Fruit fly (Drosophila melanogaster): Measurements from ENCODE around the gene Rok.

The Rok gene

dm6 chrX:16633181-16633957 is 3.8 kb downstream of the Rok start:
- TF ChIP-seq rgr (GFP tag; optimal IDR thresholded peaks at IDR 0.05) (no peak), tai (GFP tag; optimal IDR thresholded peaks at IDR 0.05) (no peak), Dfd (GFP tag; optimal IDR thresholded peaks at IDR 0.05) (no peak), h (GFP tag; optimal IDR thresholded peaks at IDR 0.05) (no peak), Vsx2 (GFP tag; optimal IDR thresholded peaks at IDR 0.05; ENCODE audit: partially characterized antibody) (no peak), N (GFP tag; optimal IDR thresholded peaks at IDR 0.05) (no peak), Hr78 (GFP tag; optimal IDR thresholded peaks at IDR 0.05) (no peak), dmrt93B (GFP tag; optimal IDR thresholded peaks at IDR 0.05) (no peak)

dm6 chrX:16632135-16632534 is 5.1 kb downstream of the Rok start, which contains the start of gene CG9777:
CG9777 (minus strand) TSS chrX:16632235.
- TF ChIP-seq Rel (GFP tag; optimal IDR thresholded peaks at IDR 0.05) (no peak), Rel (tag; optimal IDR thresholded peaks at IDR 0.05) (no peak), ey (GFP tag; optimal IDR thresholded peaks at IDR 0.05) (no peak), lola (GFP tag; optimal IDR thresholded peaks at IDR 0.05) (no peak)

- TF ChIP-seq sage (GFP tag; optimal IDR thresholded peaks at IDR 0.05), result no peak
- TF ChIP-seq Hnf4 (GFP tag; optimal IDR thresholded peaks at IDR 0.05), result no peak
- no peak for TF ChIP-seq Mio (GFP tag; optimal IDR thresholded peaks at IDR 0.05)
- no peak for TF ChIP-seq Hr83 (GFP tag; optimal IDR thresholded peaks at IDR 0.05; ENCODE audit: poor library complexity, severe bottlenecking)
- no peak for TF ChIP-seq jim (GFP tag; optimal IDR thresholded peaks at IDR 0.05)
- no peak for TF ChIP-seq CG32264 (GFP tag; optimal IDR thresholded peaks at IDR 0.05)
- TF ChIP-seq N (GFP tag; optimal IDR thresholded peaks at IDR 0.05), result no peak
Measured at dm6 chrX:16624519-16624918, 12.7 kb downstream of the Rok start.

dm6 chrX:16623524-16623923 is 13.7 kb downstream of the Rok start:
- TF ChIP-seq Hnf4 (GFP tag; optimal IDR thresholded peaks at IDR 0.05) (no peak), jim (GFP tag; optimal IDR thresholded peaks at IDR 0.05) (no peak), OdsH (GFP tag; optimal IDR thresholded peaks at IDR 0.05) (no peak), HLH106 (tag; optimal IDR thresholded peaks at IDR 0.05) (no peak), h (GFP tag; optimal IDR thresholded peaks at IDR 0.05) (no peak), Hr78 (GFP tag; optimal IDR thresholded peaks at IDR 0.05) (no peak), br (GFP tag; optimal IDR thresholded peaks at IDR 0.05) (no peak), dsf (GFP tag; optimal IDR thresholded peaks at IDR 0.05; ENCODE audit: borderline replicate concordance) (no peak), tai (GFP tag; optimal IDR thresholded peaks at IDR 0.05) (no peak), Abd-B (GFP tag; optimal IDR thresholded peaks at IDR 0.05) (no peak), Myc (optimal IDR thresholded peaks at IDR 0.05) (no peak), sv (GFP tag; optimal IDR thresholded peaks at IDR 0.05) (no peak), CG32264 (GFP tag; optimal IDR thresholded peaks at IDR 0.05) (no peak), Hr83 (GFP tag; optimal IDR thresholded peaks at IDR 0.05; ENCODE audit: poor library complexity, severe bottlenecking) (no peak), dl (GFP tag; optimal IDR thresholded peaks at IDR 0.05; ENCODE audit: insufficient read depth in 1 of 2, partially characterized antibody in 2 of 2) (no peak), GATAd (GFP tag; optimal IDR thresholded peaks at IDR 0.05) (no peak), CG9705 (GFP tag; optimal IDR thresholded peaks at IDR 0.05) (no peak)

dm6 chrX:16621462-16621861 is 15.8 kb downstream of the Rok start, which contains the start of gene CG9782:
CG9782 (minus strand) TSS chrX:16621589.
- TF ChIP-seq Rel (GFP tag; optimal IDR thresholded peaks at IDR 0.05) (no peak), Rel (tag; optimal IDR thresholded peaks at IDR 0.05) (no peak), usp (GFP tag; optimal IDR thresholded peaks at IDR 0.05) (no peak), sv (GFP tag; optimal IDR thresholded peaks at IDR 0.05) (no peak), pan (optimal IDR thresholded peaks at IDR 0.05) (no peak), Vsx2 (GFP tag; optimal IDR thresholded peaks at IDR 0.05; ENCODE audit: partially characterized antibody) (peak; percentile 8), Hr83 (GFP tag; optimal IDR thresholded peaks at IDR 0.05; ENCODE audit: poor library complexity, severe bottlenecking) (no peak), CG9705 (GFP tag; optimal IDR thresholded peaks at IDR 0.05) (no peak), Dfd (GFP tag; optimal IDR thresholded peaks at IDR 0.05) (no peak), Sp1 (GFP tag; optimal IDR thresholded peaks at IDR 0.05) (no peak), OdsH (GFP tag; optimal IDR thresholded peaks at IDR 0.05) (no peak), tai (GFP tag; optimal IDR thresholded peaks at IDR 0.05) (no peak), Mio (GFP tag; optimal IDR thresholded peaks at IDR 0.05) (no peak), CG32264 (GFP tag; optimal IDR thresholded peaks at IDR 0.05) (no peak), Dif (GFP tag; optimal IDR thresholded peaks at IDR 0.05; ENCODE audit: partially characterized antibody) (peak; percentile 21), brk (GFP tag; optimal IDR thresholded peaks at IDR 0.05) (no peak), Abd-B (GFP tag; optimal IDR thresholded peaks at IDR 0.05) (no peak), br (GFP tag; optimal IDR thresholded peaks at IDR 0.05) (no peak), Jra (GFP tag; optimal IDR thresholded peaks at IDR 0.05) (no peak), HLH106 (tag; optimal IDR thresholded peaks at IDR 0.05) (no peak), sage (GFP tag; optimal IDR thresholded peaks at IDR 0.05) (no peak), foxo (GFP tag; optimal IDR thresholded peaks at IDR 0.05) (no peak), jim (GFP tag; optimal IDR thresholded peaks at IDR 0.05) (no peak), CrebA (GFP tag; optimal IDR thresholded peaks at IDR 0.05; ENCODE audit: borderline replicate concordance) (no peak), psq (GFP tag; optimal IDR thresholded peaks at IDR 0.05) (no peak), dmrt93B (GFP tag; optimal IDR thresholded peaks at IDR 0.05) (no peak), dsf (GFP tag; optimal IDR thresholded peaks at IDR 0.05; ENCODE audit: borderline replicate concordance) (no peak), GATAd (GFP tag; optimal IDR thresholded peaks at IDR 0.05) (no peak), Hnf4 (GFP tag; optimal IDR thresholded peaks at IDR 0.05) (no peak), Myc (optimal IDR thresholded peaks at IDR 0.05) (no peak), fru (GFP tag; optimal IDR thresholded peaks at IDR 0.05) (peak; percentile 87), N (GFP tag; optimal IDR thresholded peaks at IDR 0.05) (no peak)

All from whole organism, wandering third instar larva.